Fruit fly (Drosophila melanogaster) whole organism, prepupa: Measurements from ENCODE around the gene chinmo.

Source experiments
- Blimp-1 ChIP-seq: fragments of 200-800 bp; sonication (Bioruptor generic); optimal IDR thresholded peaks from 3 replicates; lab custom pipeline; 2017; ENCODE audit warnings: missing biosample characterization, missing genetic modification characterization, mild to moderate bottlenecking, moderate library complexity, missing genetic modification reagents
- CG10631 ChIP-seq: fragments of 200-800 bp; sonication (Bioruptor generic); optimal IDR thresholded peaks from 2 replicates; lab custom pipeline; 2016; ENCODE audit warnings: missing biosample characterization, missing genetic modification characterization
- CG11762 ChIP-seq: fragments of 200-800 bp; sonication (Bioruptor generic); optimal IDR thresholded peaks from 3 replicates; lab custom pipeline; 2016; ENCODE audit warnings: missing biosample characterization, missing genetic modification characterization; ENCODE audit not compliant: insufficient read depth
- CG11902 ChIP-seq: fragments of 200-800 bp; sonication (Bioruptor generic); optimal IDR thresholded peaks from 3 replicates; lab custom pipeline; 2016; ENCODE audit warnings: missing biosample characterization, missing genetic modification characterization
- CG15336 ChIP-seq: fragments of 200-800 bp; sonication (Bioruptor generic); IDR thresholded peaks from 2 replicates; pipeline ENCODE4 v1.3.6; 2022; ENCODE audit warnings: missing biosample characterization, missing genetic modification characterization
- CG31627 ChIP-seq: fragments of 200-800 bp; sonication (Bioruptor generic); optimal IDR thresholded peaks from 3 replicates; lab custom pipeline; 2016; ENCODE audit warnings: missing biosample characterization, missing genetic modification characterization
- CG32006 ChIP-seq: fragments of 200-800 bp; sonication (Bioruptor generic); optimal IDR thresholded peaks from 3 replicates; lab custom pipeline; 2017; ENCODE audit warnings: missing biosample characterization, mild to moderate bottlenecking, missing genetic modification characterization
- CG34406 ChIP-seq: fragments of 200-800 bp; sonication (Bioruptor generic); optimal IDR thresholded peaks from 3 replicates; lab custom pipeline; 2016; ENCODE audit warnings: missing biosample characterization, missing genetic modification characterization
- CG3919 ChIP-seq: fragments of 200-800 bp; sonication (Bioruptor generic); optimal IDR thresholded peaks from 3 replicates; lab custom pipeline; 2016; ENCODE audit warnings: missing biosample characterization, missing genetic modification characterization
- CG4318 ChIP-seq: fragments of 200-800 bp; sonication (Bioruptor generic); optimal IDR thresholded peaks from 3 replicates; lab custom pipeline; 2017; ENCODE audit warnings: missing biosample characterization, mild to moderate bottlenecking, missing genetic modification characterization
- CG6792 ChIP-seq: fragments of 200-800 bp; sonication (Bioruptor generic); optimal IDR thresholded peaks from 3 replicates; lab custom pipeline; 2016; ENCODE audit warnings: missing biosample characterization, missing genetic modification characterization
- CG6854 ChIP-seq: fragments of 200-800 bp; sonication (Bioruptor generic); optimal IDR thresholded peaks from 2 replicates; lab custom pipeline; 2017; ENCODE audit warnings: missing biosample characterization, mild to moderate bottlenecking, missing genetic modification characterization
- CG8119 ChIP-seq: fragments of 200-800 bp; sonication (Bioruptor generic); IDR thresholded peaks from 3 replicates; pipeline ENCODE4 v1.3.6; 2022; ENCODE audit warnings: missing biosample characterization, missing genetic modification characterization
- CG8632 ChIP-seq: fragments of 200-800 bp; sonication (Bioruptor generic); optimal IDR thresholded peaks from 3 replicates; lab custom pipeline; 2016; ENCODE audit warnings: missing biosample characterization, missing genetic modification characterization
- Eip78C ChIP-seq: fragments of 200-800 bp; sonication (Bioruptor generic); peaks from one replicate; lab custom pipeline; 2016; ENCODE audit warnings: missing biosample characterization, missing genetic modification characterization
- Eip93F ChIP-seq: fragments of 200-800 bp; sonication (Bioruptor generic); optimal IDR thresholded peaks from 2 replicates; lab custom pipeline; 2016; ENCODE audit warnings: missing biosample characterization, mild to moderate bottlenecking, missing genetic modification characterization
- Ets21C ChIP-seq: fragments of 200-800 bp; sonication (Bioruptor generic); optimal IDR thresholded peaks from 3 replicates; lab custom pipeline; 2016; ENCODE audit warnings: missing biosample characterization, missing genetic modification characterization
- Ets96B ChIP-seq: fragments of 200-800 bp; optimal IDR thresholded peaks from 2 replicates; lab custom pipeline; 2019; ENCODE audit warnings: missing biosample characterization, mild to moderate bottlenecking, missing genetic modification characterization, moderate library complexity
- Gug ChIP-seq: fragments of 200-800 bp; sonication (Bioruptor generic); IDR thresholded peaks from 2 replicates; pipeline ENCODE4 v1.3.6; 2022; ENCODE audit warnings: missing biosample characterization, missing genetic modification characterization
- Hr38 ChIP-seq: sonication (Bioruptor generic); optimal IDR thresholded peaks from 2 replicates; lab custom pipeline; 2016; ENCODE audit warnings: missing biosample characterization, missing genetic modification characterization
- Hr39 ChIP-seq: fragments of 200-800 bp; sonication (Bioruptor generic); optimal IDR thresholded peaks from 2 replicates; lab custom pipeline; 2016; ENCODE audit warnings: missing biosample characterization, missing genetic modification characterization
- Hr4 ChIP-seq: fragments of 200-800 bp; sonication (Bioruptor generic); optimal IDR thresholded peaks from 3 replicates; lab custom pipeline; 2016; ENCODE audit warnings: missing biosample characterization, missing genetic modification characterization
- Lpt ChIP-seq: fragments of 200-800 bp; sonication (Bioruptor generic); optimal IDR thresholded peaks from 3 replicates; lab custom pipeline; 2016; ENCODE audit warnings: missing biosample characterization, missing genetic modification characterization
- Met ChIP-seq: fragments of 200-800 bp; sonication (Bioruptor generic); optimal IDR thresholded peaks from 3 replicates; lab custom pipeline; 2016; ENCODE audit warnings: missing biosample characterization, missing genetic modification characterization
- OdsH ChIP-seq: fragments of 200-800 bp; sonication (Bioruptor generic); optimal IDR thresholded peaks from 3 replicates; lab custom pipeline; 2016; ENCODE audit warnings: missing biosample characterization, missing genetic modification characterization
- Smox ChIP-seq: fragments of 200-800 bp; sonication (Bioruptor generic); optimal IDR thresholded peaks from 3 replicates; lab custom pipeline; 2016; ENCODE audit warnings: missing biosample characterization, missing genetic modification characterization
- Sox102F ChIP-seq: fragments of 200-800 bp; sonication (Bioruptor generic); optimal IDR thresholded peaks from 2 replicates; lab custom pipeline; 2016; ENCODE audit warnings: missing biosample characterization, mild to moderate bottlenecking, missing genetic modification characterization
- Sox14 ChIP-seq: fragments of 200-800 bp; sonication (Bioruptor generic); optimal IDR thresholded peaks from 3 replicates; lab custom pipeline; 2016; ENCODE audit warnings: missing biosample characterization, missing genetic modification characterization
- Sox15 ChIP-seq: fragments of 200-800 bp; sonication (Bioruptor generic); optimal IDR thresholded peaks from 3 replicates; lab custom pipeline; 2016; ENCODE audit warnings: missing biosample characterization, missing genetic modification characterization
- acj6 ChIP-seq: fragments of 200-800 bp; sonication (Bioruptor generic); optimal IDR thresholded peaks from 3 replicates; lab custom pipeline; 2016; ENCODE audit warnings: missing biosample characterization, missing genetic modification characterization
- cyc ChIP-seq: fragments of 200-800 bp; sonication (Bioruptor generic); optimal IDR thresholded peaks from 3 replicates; lab custom pipeline; 2016; ENCODE audit warnings: missing biosample characterization, missing genetic modification characterization
- dac ChIP-seq: fragments of 200-800 bp; sonication (Bioruptor generic); optimal IDR thresholded peaks from 2 replicates; lab custom pipeline; 2017; ENCODE audit warnings: missing biosample characterization, mild to moderate bottlenecking, missing genetic modification characterization
- dsx ChIP-seq: fragments of 200-800 bp; optimal IDR thresholded peaks from 3 replicates; lab custom pipeline; 2019; ENCODE audit warnings: missing biosample characterization, mild to moderate bottlenecking, missing genetic modification characterization, moderate library complexity; ENCODE audit not compliant: poor library complexity, severe bottlenecking
- eg ChIP-seq: fragments of 200-800 bp; sonication (Bioruptor generic); IDR thresholded peaks from 3 replicates; pipeline ENCODE4 v1.3.6; 2022; ENCODE audit warnings: missing biosample characterization, missing genetic modification characterization
- esn ChIP-seq: fragments of 200-800 bp; sonication (Bioruptor generic); optimal IDR thresholded peaks from 2 replicates; lab custom pipeline; 2016; ENCODE audit warnings: missing biosample characterization, mild to moderate bottlenecking, missing genetic modification characterization, moderate library complexity
- fd59A ChIP-seq: fragments of 200-800 bp; sonication (Bioruptor generic); optimal IDR thresholded peaks from 2 replicates; lab custom pipeline; 2017; ENCODE audit warnings: missing biosample characterization, mild to moderate bottlenecking, missing genetic modification characterization, missing genetic modification reagents
- fkh ChIP-seq: fragments of 200-800 bp; sonication (Bioruptor generic); optimal IDR thresholded peaks from 3 replicates; lab custom pipeline; 2017; ENCODE audit warnings: missing biosample characterization, mild to moderate bottlenecking, missing genetic modification characterization, moderate library complexity
- salr ChIP-seq, 2 experiments: fragments of 200-800 bp; sonication (Bioruptor generic); optimal IDR thresholded peaks; 3 replicates each; lab custom pipeline; 2016 to 2018; ENCODE audit warnings: missing biosample characterization in 2 of 2, missing genetic modification characterization in 2 of 2, mild to moderate bottlenecking in 1 of 2
- svp ChIP-seq: fragments of 200-800 bp; sonication (Bioruptor generic); peaks from one replicate; lab custom pipeline; 2016; ENCODE audit warnings: missing biosample characterization, missing genetic modification characterization
- topi ChIP-seq: fragments of 200-800 bp; sonication (Bioruptor generic); optimal IDR thresholded peaks from 3 replicates; lab custom pipeline; 2016; ENCODE audit warnings: missing biosample characterization, missing genetic modification characterization
- vri ChIP-seq: fragments of 200-800 bp; sonication (Bioruptor generic); optimal IDR thresholded peaks from 3 replicates; lab custom pipeline; 2016; ENCODE audit warnings: missing biosample characterization, mild to moderate bottlenecking, missing genetic modification characterization

chinmo gene

dm6 chr2L:1624750-1625149, 26.3 kb upstream of the chinmo start (continued):
- TF ChIP-seq Smox (GFP tag; lab: Kevin White, UChicago) = peak; percentile 19
- 0 out of 3 replicates have a peak, but pooled peaks have one; percentile 16 for TF ChIP-seq eg (GFP tag; lab: Robert Waterston, UW)
- no peak for TF ChIP-seq CG3919 (GFP tag; lab: Kevin White, UChicago)
- peak; percentile 36 for TF ChIP-seq esn (GFP tag; lab: Kevin White, UChicago)
- TF ChIP-seq Sox15 (GFP tag; lab: Kevin White, UChicago) = no peak
- TF ChIP-seq svp = peak; percentile 62
- no peak for TF ChIP-seq dsx (GFP tag; lab: Kevin White, UChicago)
- no peak for TF ChIP-seq Sox14
- no peak for TF ChIP-seq dac (GFP tag; lab: Kevin White, UChicago)
- TF ChIP-seq CG15336 = no peak
- TF ChIP-seq salr (GFP tag; optimal IDR thresholded peaks at IDR 0.05; lab: Kevin White, UChicago) = no peak
- TF ChIP-seq CG8119 (GFP tag; lab: Robert Waterston, UW) = no peak
- TF ChIP-seq CG34406 (GFP tag; lab: Kevin White, UChicago) = no peak
- TF ChIP-seq Met (GFP tag; lab: Kevin White, UChicago) = peak; percentile 31

dm6 chr2L:1627824-1628501, 23.1 kb upstream of the chinmo start:
- TF ChIP-seq CG11762 (GFP tag; lab: Kevin White, UChicago) = no peak
- no peak for TF ChIP-seq CG4318 (GFP tag; lab: Kevin White, UChicago)
- peak; percentile 94 for TF ChIP-seq fkh
- no peak for TF ChIP-seq fd59A (GFP tag; lab: Kevin White, UChicago)
- no peak for TF ChIP-seq salr (GFP tag; optimal IDR thresholded peaks at IDR 0.05; lab: Kevin White, UChicago)

- TF ChIP-seq CG11762 (GFP tag; lab: Kevin White, UChicago) (no peak), fd59A (GFP tag; lab: Kevin White, UChicago) (no peak), CG6792 (GFP tag; lab: Kevin White, UChicago) (no peak), Ets96B (tag; lab: Kevin White, UChicago) (no peak), CG11902 (GFP tag; lab: Kevin White, UChicago) (no peak), acj6 (GFP tag; lab: Kevin White, UChicago) (no peak), fkh (no peak), Smox (GFP tag; lab: Kevin White, UChicago) (no peak), cyc (no peak), Sox15 (GFP tag; lab: Kevin White, UChicago) (no peak), Lpt (GFP tag; lab: Kevin White, UChicago) (no peak), dsx (GFP tag; lab: Kevin White, UChicago) (no peak), Gug (GFP tag; lab: Robert Waterston, UW) (no peak), Hr38 (GFP tag; lab: Kevin White, UChicago) (no peak), CG15336 (no peak), svp (no peak), CG8632 (GFP tag; lab: Kevin White, UChicago) (no peak), topi (GFP tag; lab: Kevin White, UChicago) (no peak)
These were observed 22.6 kb upstream of the chinmo start for dm6 chr2L:1628502-1628864.

dm6 chr2L:1629206-1629959, 21.7 kb upstream of the chinmo start:
- no peak for TF ChIP-seq Met (GFP tag; lab: Kevin White, UChicago)
- no peak for TF ChIP-seq CG6854 (GFP tag; lab: Kevin White, UChicago)
- no peak for TF ChIP-seq CG31627 (GFP tag; lab: Kevin White, UChicago)
- peak; percentile 21 for TF ChIP-seq CG3919 (GFP tag; lab: Kevin White, UChicago)
- no peak for TF ChIP-seq Eip93F (GFP tag; lab: Kevin White, UChicago)
- TF ChIP-seq Hr4 (GFP tag; lab: Kevin White, UChicago) = peak; percentile 46
- TF ChIP-seq svp = peak; percentile 32
- TF ChIP-seq CG10631 (GFP tag; lab: Kevin White, UChicago) = peak; percentile 7
- no peak for TF ChIP-seq CG11762 (GFP tag; lab: Kevin White, UChicago)
- TF ChIP-seq Hr39 = no peak
- TF ChIP-seq CG32006 = peak; percentile 69
- no peak for TF ChIP-seq Ets21C (GFP tag; lab: Kevin White, UChicago)
- no peak for TF ChIP-seq vri (GFP tag; lab: Kevin White, UChicago)
- peak; percentile 69 for TF ChIP-seq CG8119 (GFP tag; lab: Robert Waterston, UW)
- peak; percentile 32; the same call in 1 of the 2 replicates for TF ChIP-seq Gug (GFP tag; lab: Robert Waterston, UW)
- TF ChIP-seq Blimp-1 = no peak
- TF ChIP-seq dac (GFP tag; lab: Kevin White, UChicago) = peak; percentile 42
- peak; percentile 30 for TF ChIP-seq Sox14
- peak; percentile 43 for TF ChIP-seq fkh
- peak; percentile 32 for TF ChIP-seq OdsH (GFP tag; lab: Kevin White, UChicago)
- TF ChIP-seq Eip78C (GFP tag; lab: Kevin White, UChicago) = peak; percentile 13
- TF ChIP-seq eg (GFP tag; lab: Robert Waterston, UW) = peak; percentile 62
- no peak for TF ChIP-seq Sox102F
